Worm (Caenorhabditis elegans) whole organism, midembryonic: Measurements from ENCODE around the gene D1014.7.

Experiments
- T22C8.4 ChIP-seq: fragments of 200-800 bp; sonication (Bioruptor generic); IDR thresholded peaks from 2 replicates; pipeline ENCODE4 v1.3.6; 2022; ENCODE audit warnings: missing genetic modification characterization, missing compliant biosample characterization
- flt-1 ChIP-seq: fragments of 200-800 bp; sonication (Bioruptor generic); IDR thresholded peaks from 2 replicates; pipeline ENCODE4 v1.3.6; 2022; ENCODE audit warnings: missing genetic modification characterization, missing compliant biosample characterization
- ref-1 ChIP-seq: fragments of 200-800 bp; sonication (Bioruptor generic); conservative IDR thresholded peaks from 2 replicates; pipeline ENCODE4 v1.3.6; 2022; ENCODE audit warnings: missing genetic modification reagents, missing genetic modification characterization, missing compliant biosample characterization

ce11 chrV:8075712-8076111 lies 42.4 kb upstream of the D1014.7 start, which contains the start of gene catp-3:
- TF ChIP-seq flt-1 (GFP tag; lab: Robert Waterston, UW) = no peak
- no peak for TF ChIP-seq T22C8.4
- no peak for TF ChIP-seq ref-1 (GFP tag; lab: Robert Waterston, UW)
